Fruit fly (Drosophila melanogaster): ENCODE results near the gene CG15283.

The CG15283 gene

DNA sequence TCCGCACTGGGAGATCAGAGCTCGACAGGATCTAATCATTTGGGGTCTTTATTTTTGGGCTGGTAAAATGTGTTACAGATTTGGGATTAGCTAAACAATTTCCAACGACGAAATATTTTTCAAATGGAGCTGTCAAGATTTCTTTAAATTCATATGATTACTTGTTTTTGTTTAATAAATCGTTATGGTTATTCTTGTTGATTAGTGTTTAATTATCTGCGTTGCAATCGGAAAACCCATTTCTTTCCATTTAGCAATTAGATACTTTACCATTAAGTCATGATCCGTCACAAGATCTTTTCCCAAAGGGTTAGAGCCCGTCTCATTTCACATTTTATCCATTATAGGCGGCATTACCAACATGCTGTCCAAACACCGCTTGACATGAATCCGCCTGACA lies at the start of gene CG15283:
CG15283 (minus strand) TSS at position 101 of the 400 bp plus-strand sequence.
- TF ChIP-seq OdsH (GFP tag; optimal IDR thresholded peaks at IDR 0.05) (no peak), CG11762 (GFP tag; optimal IDR thresholded peaks at IDR 0.05; ENCODE audit: insufficient read depth) (no peak), cyc (GFP tag; optimal IDR thresholded peaks at IDR 0.05) (no peak), Sox15 (GFP tag; optimal IDR thresholded peaks at IDR 0.05) (no peak), Smox (GFP tag; optimal IDR thresholded peaks at IDR 0.05) (no peak), CG31627 (GFP tag; optimal IDR thresholded peaks at IDR 0.05) (no peak), CG6808 (GFP tag; optimal IDR thresholded peaks at IDR 0.05) (no peak), CG6854 (GFP tag; optimal IDR thresholded peaks at IDR 0.05) (no peak), CG6792 (GFP tag; optimal IDR thresholded peaks at IDR 0.05) (no peak), Sox14 (GFP tag; optimal IDR thresholded peaks at IDR 0.05) (no peak), fd59A (GFP tag; optimal IDR thresholded peaks at IDR 0.05) (no peak), ss (GFP tag; optimal IDR thresholded peaks at IDR 0.05) (no peak)

DNA sequence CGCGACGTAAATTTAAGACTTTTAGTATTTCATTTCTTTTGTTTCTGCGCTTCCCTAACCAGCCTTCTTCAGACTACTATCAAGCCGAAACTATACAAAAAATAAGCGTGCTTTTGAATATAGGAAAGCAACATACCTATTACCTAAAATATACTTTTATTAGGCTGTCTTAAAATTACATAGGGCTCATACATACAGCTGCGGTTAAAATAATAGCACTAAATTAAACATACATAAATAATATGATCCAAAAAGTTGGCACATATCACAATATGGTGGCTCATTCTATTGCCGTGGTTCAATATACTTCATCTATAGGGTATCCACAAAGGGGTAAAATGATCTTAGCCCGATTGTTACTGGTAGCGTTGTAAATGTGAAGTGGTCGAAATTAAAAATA lies 49.7 kb upstream of the CG15283 start:
- TF ChIP-seq Ets96B (tag; optimal IDR thresholded peaks at IDR 0.05) (peak; percentile 23), dsx (GFP tag; optimal IDR thresholded peaks at IDR 0.05; ENCODE audit: poor library complexity, severe bottlenecking) (peak; percentile 25), fkh (GFP tag; optimal IDR thresholded peaks at IDR 0.05) (no peak), ss (GFP tag; optimal IDR thresholded peaks at IDR 0.05) (peak in 1 of 2 experiments; percentile 8), CG8632 (GFP tag; optimal IDR thresholded peaks at IDR 0.05) (peak; percentile 49), vri (GFP tag; optimal IDR thresholded peaks at IDR 0.05) (peak; percentile 18), CG6163 (GFP tag; IDR thresholded peaks at IDR 0.05) (0 out of 3 replicates have a peak, but pooled peaks have one; percentile 21), pdm3 (GFP tag; optimal IDR thresholded peaks at IDR 0.05) (peak; percentile 32), CG6792 (GFP tag; optimal IDR thresholded peaks at IDR 0.05) (no peak), spab (GFP tag; optimal IDR thresholded peaks at IDR 0.05) (peak; percentile 13), CG11294 (GFP tag; IDR thresholded peaks at IDR 0.05) (no peak), CG34406 (GFP tag; optimal IDR thresholded peaks at IDR 0.05) (no peak), acj6 (GFP tag; optimal IDR thresholded peaks at IDR 0.05) (peak; percentile 17), Smox (GFP tag; optimal IDR thresholded peaks at IDR 0.05) (peak; percentile 17), achi (GFP tag; optimal IDR thresholded peaks at IDR 0.05) (peak; percentile 33), CG7368 (GFP tag; optimal IDR thresholded peaks at IDR 0.05) (no peak), Lpt (GFP tag; optimal IDR thresholded peaks at IDR 0.05) (no peak), Sox102F (GFP tag; optimal IDR thresholded peaks at IDR 0.05) (peak; percentile 8), Blimp-1 (GFP tag; optimal IDR thresholded peaks at IDR 0.05) (no peak), Hr39 (GFP tag; optimal IDR thresholded peaks at IDR 0.05) (peak; percentile 1), CG11762 (GFP tag; optimal IDR thresholded peaks at IDR 0.05; ENCODE audit: insufficient read depth) (no peak), CG3032 (tag; optimal IDR thresholded peaks at IDR 0.05) (peak; percentile 5), CG11902 (GFP tag; optimal IDR thresholded peaks at IDR 0.05) (no peak), CG10669 (GFP tag; optimal IDR thresholded peaks at IDR 0.05) (peak; percentile 20), CG16779 (tag; optimal IDR thresholded peaks at IDR 0.05) (no peak), CG15336 (GFP tag; IDR thresholded peaks at IDR 0.05) (no peak), fd59A (GFP tag; optimal IDR thresholded peaks at IDR 0.05) (no peak), CG10631 (GFP tag; optimal IDR thresholded peaks at IDR 0.05) (peak; percentile 20), fd85E (GFP tag; optimal IDR thresholded peaks at IDR 0.05) (no peak), Eip78C (GFP tag) (peak; percentile 56), Hr38 (GFP tag; optimal IDR thresholded peaks at IDR 0.05) (no peak), lz (GFP tag; optimal IDR thresholded peaks at IDR 0.05) (peak; percentile 7), dac (GFP tag; optimal IDR thresholded peaks at IDR 0.05) (no peak), OdsH (GFP tag; optimal IDR thresholded peaks at IDR 0.05) (peak; percentile 23), Ets21C (GFP tag; optimal IDR thresholded peaks at IDR 0.05) (no peak), CG31627 (GFP tag; optimal IDR thresholded peaks at IDR 0.05) (peak; percentile 44), CG32006 (GFP tag; optimal IDR thresholded peaks at IDR 0.05) (no peak), CG6808 (GFP tag; optimal IDR thresholded peaks at IDR 0.05) (peak; percentile 2), CG1621 (tag; optimal IDR thresholded peaks at IDR 0.05) (no peak), Sox15 (GFP tag; optimal IDR thresholded peaks at IDR 0.05) (no peak), esn (GFP tag; optimal IDR thresholded peaks at IDR 0.05) (peak; percentile 49), topi (GFP tag; optimal IDR thresholded peaks at IDR 0.05) (no peak), salr (GFP tag; optimal IDR thresholded peaks at IDR 0.05) (no peak), eg (GFP tag; IDR thresholded peaks at IDR 0.05) (no peak), Sox14 (GFP tag; optimal IDR thresholded peaks at IDR 0.05) (peak; percentile 6)

Measured in whole organism, prepupa.